Fruit fly (Drosophila melanogaster) whole organism, pupa: ENCODE measurements around the gene CG6985.

ENCODE experiments used
- CG10348 ChIP-seq: fragments of 200-800 bp; sonication (Bioruptor generic); IDR thresholded peaks from 2 replicates; pipeline ENCODE4 v1.3.6; 2022; ENCODE audit warnings: missing biosample characterization, missing genetic modification characterization
- CG12605 ChIP-seq: fragments of 200-800 bp; sonication (Bioruptor generic); IDR thresholded peaks from 2 replicates; pipeline ENCODE4 v1.3.6; 2022; ENCODE audit warnings: missing biosample characterization, missing genetic modification characterization
- CG13204 ChIP-seq: fragments of 200-800 bp; sonication (Bioruptor generic); optimal IDR thresholded peaks from 2 replicates; lab custom pipeline; 2018; ENCODE audit warnings: missing biosample characterization, mild to moderate bottlenecking, missing genetic modification characterization, moderate library complexity
- CG14655 ChIP-seq: fragments of 200-800 bp; sonication (Bioruptor generic); optimal IDR thresholded peaks from 3 replicates; lab custom pipeline; 2017; ENCODE audit warnings: mild to moderate bottlenecking, missing biosample characterization, missing genetic modification reagents, missing genetic modification characterization
- CG15710 ChIP-seq: fragments of 200-800 bp; sonication (Bioruptor generic); optimal IDR thresholded peaks from 2 replicates; lab custom pipeline; 2018; ENCODE audit warnings: missing biosample characterization, mild to moderate bottlenecking, missing genetic modification characterization, moderate library complexity
- CG17806 ChIP-seq: fragments of 200-800 bp; sonication (Bioruptor generic); optimal IDR thresholded peaks from 2 replicates; lab custom pipeline; 2018; ENCODE audit warnings: missing biosample characterization, mild to moderate bottlenecking, missing genetic modification characterization, moderate library complexity
- CG32121 ChIP-seq: fragments of 200-800 bp; sonication (Bioruptor generic); IDR thresholded peaks from 2 replicates; pipeline ENCODE4 v1.3.6; 2022; ENCODE audit warnings: missing biosample characterization, missing genetic modification characterization
- CG34367 ChIP-seq: fragments of 200-800 bp; sonication (Bioruptor generic); optimal IDR thresholded peaks from 2 replicates; lab custom pipeline; 2018; ENCODE audit warnings: missing biosample characterization, mild to moderate bottlenecking, missing genetic modification characterization
- CG4496 ChIP-seq: fragments of 200-800 bp; sonication (Bioruptor generic); IDR thresholded peaks from 3 replicates; pipeline ENCODE4 v1.3.6; 2022; ENCODE audit warnings: missing biosample characterization, missing genetic modification characterization
- CG8159 ChIP-seq: fragments of 200-800 bp; sonication (Bioruptor generic); optimal IDR thresholded peaks from 3 replicates; lab custom pipeline; 2018; ENCODE audit warnings: missing biosample characterization, mild to moderate bottlenecking, missing genetic modification characterization, moderate library complexity
- CG8301 ChIP-seq: fragments of 200-800 bp; sonication (Bioruptor generic); optimal IDR thresholded peaks from 2 replicates; lab custom pipeline; 2018; ENCODE audit warnings: missing biosample characterization, mild to moderate bottlenecking, missing genetic modification characterization
- CG9948 ChIP-seq: fragments of 200-800 bp; sonication (Bioruptor generic); optimal IDR thresholded peaks from 2 replicates; lab custom pipeline; 2018; ENCODE audit warnings: missing biosample characterization, mild to moderate bottlenecking, missing genetic modification characterization, moderate library complexity
- D1 ChIP-seq: fragments of 200-800 bp; sonication (Bioruptor generic); optimal IDR thresholded peaks from 2 replicates; lab custom pipeline; 2018; ENCODE audit warnings: missing biosample characterization, mild to moderate bottlenecking, missing genetic modification characterization, moderate library complexity
- EcR ChIP-seq: fragments of 200-800 bp; sonication (Bioruptor generic); optimal IDR thresholded peaks from 3 replicates; lab custom pipeline; 2019; ENCODE audit warnings: missing biosample characterization, missing genetic modification characterization, mild to moderate bottlenecking, moderate library complexity, missing genetic modification reagents
- Ets98B ChIP-seq: fragments of 200-800 bp; sonication (Bioruptor generic); IDR thresholded peaks from 2 replicates; pipeline ENCODE4 v1.3.6; 2022; ENCODE audit warnings: missing biosample characterization, missing genetic modification characterization
- Pif1A ChIP-seq: fragments of 200-800 bp; sonication (Bioruptor generic); optimal IDR thresholded peaks from 3 replicates; lab custom pipeline; 2016; ENCODE audit warnings: missing biosample characterization, missing genetic modification characterization
- Pif1B ChIP-seq: fragments of 200-800 bp; sonication (Bioruptor generic); optimal IDR thresholded peaks from 3 replicates; lab custom pipeline; 2016; ENCODE audit warnings: missing biosample characterization, missing genetic modification characterization
- Snoo ChIP-seq: fragments of 200-800 bp; sonication (Bioruptor generic); optimal IDR thresholded peaks from 3 replicates; lab custom pipeline; 2017; ENCODE audit warnings: missing biosample characterization, mild to moderate bottlenecking, missing genetic modification characterization, inconsistent platforms
- fd96Ca ChIP-seq: fragments of 200-800 bp; sonication (Bioruptor generic); IDR thresholded peaks from 3 replicates; pipeline ENCODE4 v1.3.6; 2022; ENCODE audit warnings: missing biosample characterization, missing genetic modification characterization
- gl ChIP-seq: fragments of 200-800 bp; sonication (Bioruptor generic); optimal IDR thresholded peaks from 2 replicates; lab custom pipeline; 2018; ENCODE audit warnings: missing biosample characterization, mild to moderate bottlenecking, missing genetic modification characterization
- rn ChIP-seq: fragments of 200-800 bp; sonication (Bioruptor generic); IDR thresholded peaks from 2 replicates; pipeline ENCODE4 v1.3.6; 2022; ENCODE audit warnings: missing biosample characterization, missing genetic modification characterization

Gene CG6985

DNA sequence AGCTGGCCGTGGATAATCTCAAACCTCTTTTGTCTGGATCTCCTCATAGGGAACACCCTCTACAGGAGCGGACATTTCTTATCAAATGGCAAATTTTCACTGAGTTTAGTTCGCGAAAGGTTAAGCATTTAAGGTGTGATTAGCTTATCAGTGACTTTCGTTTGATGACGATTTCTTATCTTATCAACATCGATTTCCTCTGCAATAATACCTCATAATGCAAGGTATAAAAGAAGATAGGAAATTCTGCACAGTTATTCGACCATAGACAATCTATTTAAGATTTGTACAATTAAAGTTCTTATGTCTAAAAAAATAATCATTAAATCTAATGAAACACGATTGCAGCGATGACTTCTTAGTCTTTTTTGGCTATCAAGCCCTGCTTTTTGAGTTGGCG lies 7.2 kb upstream of the CG6985 start, which contains the start of gene Takl2:
Takl2 (minus strand) TSS at position 101 of the 400 bp plus-strand sequence.
- no peak for TF ChIP-seq Pif1A (GFP tag; lab: Kevin White, UChicago)
- TF ChIP-seq CG8159 (tag; lab: Kevin White, UChicago) = no peak
- no peak for TF ChIP-seq EcR

DNA sequence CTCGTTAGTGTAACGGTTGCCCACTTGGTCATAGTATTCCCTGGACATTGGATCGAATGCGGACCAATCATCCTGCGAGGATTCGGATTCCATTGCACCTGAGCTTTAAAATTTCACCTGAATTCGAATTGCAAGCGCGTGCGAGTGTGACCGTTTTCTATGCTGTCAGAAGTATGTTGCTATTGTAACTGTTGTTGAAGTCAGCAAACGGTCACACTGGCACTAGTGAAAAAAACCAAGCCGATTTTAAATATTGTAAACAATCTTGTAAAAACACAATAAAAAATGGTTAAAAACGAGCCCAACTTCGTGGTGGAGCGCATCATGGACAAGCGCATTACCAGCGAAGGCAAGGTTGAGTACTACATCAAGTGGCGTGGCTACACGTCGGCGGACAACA lies 4.5 kb downstream of the CG6985 start, which contains the start of the genes vret and HP1c:
vret (minus strand) TSS at position 150 of the 400 bp plus-strand sequence.
HP1c (plus strand) TSS at position 189 of the 400 bp plus-strand sequence.
- no peak for TF ChIP-seq rn (GFP tag; lab: Robert Waterston, UW)
- no peak for TF ChIP-seq Ets98B
- no peak for TF ChIP-seq CG10348 (GFP tag; lab: Robert Waterston, UW)
- TF ChIP-seq gl (tag; lab: Kevin White, UChicago) = no peak
- no peak for TF ChIP-seq CG8301 (tag; lab: Kevin White, UChicago)
- no peak for TF ChIP-seq D1
- no peak for TF ChIP-seq EcR
- TF ChIP-seq CG14655 (GFP tag; lab: Kevin White, UChicago) = no peak
- TF ChIP-seq CG13204 (GFP tag; lab: Kevin White, UChicago) = no peak
- TF ChIP-seq CG15710 = no peak
- TF ChIP-seq CG34367 (tag; lab: Kevin White, UChicago) = no peak
- no peak for TF ChIP-seq Pif1B (GFP tag; lab: Kevin White, UChicago)

DNA sequence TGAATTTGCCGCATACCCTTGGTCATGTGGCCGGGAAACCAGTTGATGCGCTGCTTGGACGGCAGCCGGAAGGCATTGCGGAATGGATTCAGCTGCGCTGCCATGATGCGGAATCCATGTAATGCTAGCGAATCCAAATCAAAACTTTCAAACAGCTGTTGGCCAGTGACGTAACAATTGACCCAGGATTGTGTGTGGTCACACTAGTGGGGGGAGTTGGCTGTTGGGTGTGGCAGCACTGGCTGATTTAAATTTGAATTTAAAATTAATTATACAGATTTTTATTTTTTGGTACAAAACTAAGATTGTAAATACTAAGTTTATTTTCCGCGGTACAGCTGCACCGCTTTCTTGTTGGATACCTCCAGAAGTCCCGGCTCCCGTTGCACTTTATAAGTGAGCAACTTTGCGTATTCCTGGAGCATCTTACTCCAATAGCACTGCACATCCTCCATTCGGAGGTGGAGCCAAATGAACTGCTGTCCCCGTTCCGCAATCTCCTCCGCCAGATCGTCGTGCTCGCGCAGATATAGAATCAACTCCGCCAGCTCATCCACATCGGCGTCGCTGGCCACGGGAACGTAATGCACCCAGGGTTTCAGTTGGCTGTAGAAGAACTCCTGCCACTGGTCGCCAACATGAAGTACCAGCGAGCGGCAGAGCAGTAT lies 6.6 kb downstream of the CG6985 start, which contains the start of gene CG17141:
CG17141 (minus strand) TSS at position 177 of the 668 bp plus-strand sequence.
- no peak for TF ChIP-seq CG17806 (tag; lab: Kevin White, UChicago)
- TF ChIP-seq rn (GFP tag; lab: Robert Waterston, UW) = no peak
- TF ChIP-seq CG12605 = no peak
- TF ChIP-seq CG14655 (GFP tag; lab: Kevin White, UChicago) = no peak
- no peak for TF ChIP-seq CG8159 (tag; lab: Kevin White, UChicago)
- TF ChIP-seq fd96Ca (GFP tag; lab: Robert Waterston, UW) = no peak
- no peak for TF ChIP-seq Pif1B (GFP tag; lab: Kevin White, UChicago)
- TF ChIP-seq CG34367 (tag; lab: Kevin White, UChicago) = no peak

DNA sequence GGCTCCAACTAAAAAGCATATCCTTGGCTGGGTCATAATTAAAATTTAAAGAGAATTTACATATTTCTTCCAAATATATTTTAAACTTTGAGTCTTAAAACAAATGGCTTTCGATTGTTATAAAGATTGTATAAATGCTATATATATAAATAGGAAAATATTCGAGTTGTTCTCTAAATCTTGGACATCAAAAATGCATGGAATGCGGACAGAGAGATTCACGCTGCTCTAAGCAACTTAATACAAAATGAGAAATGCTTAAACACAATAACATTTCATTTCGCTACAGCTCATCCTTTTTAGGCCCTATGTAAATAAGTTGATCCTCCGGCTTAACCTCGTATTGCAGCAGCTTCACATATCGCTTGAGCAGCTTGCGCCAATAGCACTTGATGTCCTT lies 8.0 kb downstream of the CG6985 start, which contains the start of gene CG31139:
CG31139 (minus strand) TSS at position 101 of the 400 bp plus-strand sequence.
- no peak for TF ChIP-seq CG34367 (tag; lab: Kevin White, UChicago)
- no peak for TF ChIP-seq fd96Ca (GFP tag; lab: Robert Waterston, UW)
- TF ChIP-seq Pif1B (GFP tag; lab: Kevin White, UChicago) = no peak
- TF ChIP-seq CG32121 (GFP tag; lab: Robert Waterston, UW) = no peak
- no peak for TF ChIP-seq CG10348 (GFP tag; lab: Robert Waterston, UW)
- no peak for TF ChIP-seq CG13204 (GFP tag; lab: Kevin White, UChicago)
- TF ChIP-seq CG8159 (tag; lab: Kevin White, UChicago) = no peak
- no peak for TF ChIP-seq Ets98B
- TF ChIP-seq CG12605 = no peak
- no peak for TF ChIP-seq CG9948 (tag; lab: Kevin White, UChicago)
- TF ChIP-seq, all 21 proteins: peak for 0

DNA sequence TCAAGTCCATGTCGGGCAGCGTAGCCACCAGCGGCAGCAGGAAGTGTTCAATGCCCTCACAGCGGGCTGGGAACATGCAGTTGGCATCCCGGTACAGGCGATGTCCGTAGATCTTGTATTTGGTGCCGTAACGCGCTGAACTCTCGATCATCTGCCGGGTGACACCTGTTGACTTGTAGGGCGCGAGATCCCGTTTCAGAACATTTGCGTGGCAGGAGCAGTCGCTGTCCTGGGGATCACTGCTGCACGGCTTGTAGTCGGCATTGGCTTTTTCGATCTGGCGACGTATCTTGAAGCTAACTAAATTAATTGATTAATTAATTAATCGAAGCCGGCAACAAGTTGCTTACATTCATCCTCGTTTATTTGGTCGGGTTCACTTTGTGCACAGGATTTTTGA lies 9.1 kb downstream of the CG6985 start:
- TF ChIP-seq CG8159 (tag; lab: Kevin White, UChicago) (no peak), CG9948 (tag; lab: Kevin White, UChicago) (no peak), Pif1A (GFP tag; lab: Kevin White, UChicago) (no peak), CG12605 (no peak), rn (GFP tag; lab: Robert Waterston, UW) (no peak), CG15710 (no peak), gl (tag; lab: Kevin White, UChicago) (no peak), Ets98B (no peak), Snoo (no peak), CG8301 (tag; lab: Kevin White, UChicago) (no peak), fd96Ca (GFP tag; lab: Robert Waterston, UW) (no peak), CG32121 (GFP tag; lab: Robert Waterston, UW) (no peak)

DNA sequence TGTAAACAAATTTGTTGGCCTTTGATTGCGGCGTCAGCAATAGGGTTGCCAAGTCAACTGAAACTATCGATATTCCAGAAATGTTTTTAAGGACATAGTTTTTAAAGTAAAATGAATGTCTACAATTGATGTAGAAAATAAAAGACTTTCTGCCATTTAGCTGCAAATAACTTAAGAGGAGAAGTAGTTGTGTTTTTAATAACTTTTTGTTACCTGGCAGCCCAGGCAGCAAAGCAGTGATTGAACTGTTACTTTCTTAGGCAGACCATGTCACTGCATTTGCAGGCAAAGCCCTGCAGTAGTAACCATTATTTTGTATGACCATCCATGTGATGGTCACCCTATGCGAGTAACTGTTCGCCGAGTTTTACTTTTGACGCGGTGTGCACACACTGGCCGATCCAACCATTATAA lies 9.6 kb downstream of the CG6985 start, which contains the start of the genes rumi, CG7029 and Usp12-46:
rumi (minus strand) TSS at position 64 of the 414 bp plus-strand sequence.
CG7029 (plus strand) TSS at position 368 of the 414 bp plus-strand sequence.
Usp12-46 (plus strand) TSS at position 368 of the 414 bp plus-strand sequence.
- TF ChIP-seq CG32121 (GFP tag; lab: Robert Waterston, UW) (peak; percentile 73; the same call in 1 of the 2 replicates), D1 (no peak), CG13204 (GFP tag; lab: Kevin White, UChicago) (no peak), Snoo (peak; percentile 74), Ets98B (peak; percentile 81), Pif1A (GFP tag; lab: Kevin White, UChicago) (no peak), CG4496 (GFP tag; lab: Robert Waterston, UW) (peak; percentile 89), gl (tag; lab: Kevin White, UChicago) (peak; percentile 32), CG9948 (tag; lab: Kevin White, UChicago) (peak; percentile 57), fd96Ca (GFP tag; lab: Robert Waterston, UW) (peak; percentile 78), CG8159 (tag; lab: Kevin White, UChicago) (peak; percentile 79), CG8301 (tag; lab: Kevin White, UChicago) (peak; percentile 70), rn (GFP tag; lab: Robert Waterston, UW) (peak; percentile 31; the same call in 1 of the 2 replicates), Pif1B (GFP tag; lab: Kevin White, UChicago) (no peak), CG17806 (tag; lab: Kevin White, UChicago) (peak; percentile 76), CG10348 (GFP tag; lab: Robert Waterston, UW) (0 out of 2 replicates have a peak, but pooled peaks have one; percentile 17), CG15710 (peak; percentile 79), CG12605 (peak; percentile 56), CG34367 (tag; lab: Kevin White, UChicago) (peak; percentile 73)
